Worm (Caenorhabditis elegans) whole organism, L4/young adult: ENCODE data around the gene F31B9.4.

Experiments used
- W03F9.2 ChIP-seq: fragments of 150-350 bp; optimal IDR thresholded peaks from 2 replicates; lab custom pipeline; 2014; ENCODE audit warnings: missing biosample characterization, missing genetic modification characterization
- dao-5 ChIP-seq: sonication (generic microtip); optimal IDR thresholded peaks from 2 replicates; lab custom pipeline; 2016; ENCODE audit warnings: missing genotype, missing genetic modification characterization, moderate library complexity, missing compliant biosample characterization
- him-1 ChIP-seq: sonication (generic microtip); optimal IDR thresholded peaks from 2 replicates; lab custom pipeline; 2016; ENCODE audit warnings: missing genotype, missing genetic modification reagents, missing genetic modification characterization, missing compliant biosample characterization

F31B9.4 gene

DNA sequence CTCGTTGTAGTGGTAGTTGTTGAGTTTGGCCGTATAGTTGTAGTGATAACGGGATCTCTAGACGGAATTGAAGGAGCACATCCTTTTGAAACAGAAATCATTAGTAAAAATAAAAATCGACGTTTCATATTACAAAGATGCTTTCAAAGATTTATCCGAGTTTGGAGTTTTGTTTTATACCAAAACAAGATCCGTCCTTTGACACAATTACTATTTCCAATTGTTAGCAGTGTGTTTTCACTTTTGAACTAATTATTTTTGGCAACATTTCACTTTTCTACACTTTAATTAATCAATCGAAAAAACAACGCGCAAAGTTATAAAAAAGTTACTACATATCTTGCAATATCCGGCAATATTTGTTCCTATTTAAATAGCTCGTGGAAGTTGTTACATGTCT, at the start of gene F31B9.4, which contains the start of gene F31B9.2:
Gene F31B9.4 (minus strand): TSS at position 101 of the 400 bp plus-strand sequence.
Gene F31B9.2 (plus strand): TSS at position 368 of the 400 bp plus-strand sequence.
- TF ChIP-seq him-1 (tag; lab: Kevin White, UChicago) (no peak), W03F9.2 (tag; lab: Kevin White, UChicago) (no peak), dao-5 (no peak)

DNA sequence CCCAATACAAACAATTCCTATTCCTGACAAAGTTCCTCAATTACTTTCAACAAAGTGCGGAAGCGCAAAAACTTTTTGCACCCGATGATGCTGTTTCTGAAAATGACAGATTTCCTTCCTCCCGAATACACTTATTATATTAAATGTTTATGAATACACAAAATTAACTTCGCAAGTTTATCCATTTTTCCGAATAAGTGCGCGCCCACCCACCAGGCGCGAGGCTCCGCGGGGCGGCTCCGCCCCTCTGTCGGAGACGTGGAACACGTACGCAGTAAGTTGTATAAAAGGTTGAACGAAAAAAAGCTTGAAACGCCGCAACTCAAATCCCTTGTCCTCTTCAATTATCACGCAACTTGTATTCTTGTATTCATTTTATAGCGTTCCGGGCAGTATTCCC, 41.9 kb upstream of the F31B9.4 start, which contains the start of gene C09G1.5:
Gene C09G1.5 (plus strand): TSS at position 301 of the 400 bp plus-strand sequence.
- TF ChIP-seq dao-5 (no peak), him-1 (tag; lab: Kevin White, UChicago) (no peak), W03F9.2 (tag; lab: Kevin White, UChicago) (no peak)

- TF ChIP-seq dao-5, result no peak
- TF ChIP-seq him-1 (tag; lab: Kevin White, UChicago), result no peak
Measured at ce11 chrX:15953611-15954010, 36.7 kb upstream of the F31B9.4 start.

DNA sequence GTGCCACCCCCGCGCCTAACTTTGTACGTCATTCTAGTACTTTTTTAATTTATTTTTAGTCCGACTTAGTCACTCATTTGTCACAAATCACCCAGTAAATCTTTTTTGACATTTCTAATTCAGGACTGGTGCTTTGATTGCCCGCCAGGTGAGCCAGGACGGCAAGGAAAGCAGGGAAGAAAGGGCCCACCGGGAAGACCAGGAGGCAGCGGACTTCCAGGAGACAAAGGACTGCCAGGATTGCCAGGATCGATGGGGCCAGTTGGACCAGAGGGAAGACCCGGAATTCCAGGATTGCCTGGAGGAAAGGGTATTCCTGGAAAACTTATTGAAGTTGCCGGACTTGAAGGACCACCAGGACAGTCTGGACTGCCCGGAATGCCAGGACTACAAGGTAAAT, 36.2 kb upstream of the F31B9.4 start:
- TF ChIP-seq him-1 (tag; lab: Kevin White, UChicago) (no peak), W03F9.2 (tag; lab: Kevin White, UChicago) (no peak), dao-5 (no peak)

DNA sequence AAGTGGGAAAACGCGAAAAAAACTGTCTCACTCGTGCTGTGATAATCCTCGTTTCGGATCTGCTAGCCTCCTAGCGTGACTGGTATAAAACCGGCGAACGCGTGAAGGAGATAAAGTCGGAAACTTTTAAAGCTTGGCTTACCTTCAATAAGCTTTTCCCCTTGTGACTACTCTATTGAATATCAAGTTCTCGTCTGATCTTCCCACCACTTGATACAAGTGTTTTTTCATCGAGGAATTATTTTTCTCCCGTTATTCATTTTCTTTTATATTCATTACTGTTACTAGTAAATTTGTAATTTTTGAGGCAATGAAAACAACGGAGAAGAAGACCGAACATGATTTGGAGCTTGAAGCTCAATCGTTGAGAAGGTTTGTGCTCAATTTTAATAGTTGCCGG, 34.3 kb upstream of the F31B9.4 start, which contains the start of gene col-186:
Gene col-186 (plus strand): TSS at position 301 of the 400 bp plus-strand sequence.
- TF ChIP-seq W03F9.2 (tag; lab: Kevin White, UChicago) (no peak), him-1 (tag; lab: Kevin White, UChicago) (no peak), dao-5 (no peak)

DNA sequence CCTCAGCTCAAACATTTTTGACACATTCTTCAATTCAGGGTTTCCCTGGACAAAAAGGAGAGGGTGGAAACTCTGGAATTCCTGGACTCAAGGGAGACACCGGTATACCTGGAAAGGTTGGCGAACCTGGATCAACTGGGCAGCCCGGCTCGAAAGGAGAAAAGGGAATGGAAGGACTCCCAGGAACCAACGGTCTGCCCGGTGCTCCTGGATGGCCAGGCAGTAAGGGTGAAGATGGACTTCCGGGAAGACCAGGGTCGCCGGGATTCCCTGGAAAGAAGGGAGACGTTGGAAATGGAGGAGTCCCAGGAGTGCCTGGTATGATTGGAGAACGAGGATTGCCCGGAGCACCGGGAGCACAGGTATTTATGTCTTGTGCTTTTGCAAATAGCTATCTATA, 28.9 kb upstream of the F31B9.4 start:
- TF ChIP-seq dao-5, result no peak
- TF ChIP-seq W03F9.2 (tag; lab: Kevin White, UChicago), result no peak
- TF ChIP-seq him-1 (tag; lab: Kevin White, UChicago), result no peak

- TF ChIP-seq dao-5 (no peak), W03F9.2 (tag; lab: Kevin White, UChicago) (no peak), him-1 (tag; lab: Kevin White, UChicago) (no peak)
Measured at ce11 chrX:15944198-15944597, 27.3 kb upstream of the F31B9.4 start.

DNA sequence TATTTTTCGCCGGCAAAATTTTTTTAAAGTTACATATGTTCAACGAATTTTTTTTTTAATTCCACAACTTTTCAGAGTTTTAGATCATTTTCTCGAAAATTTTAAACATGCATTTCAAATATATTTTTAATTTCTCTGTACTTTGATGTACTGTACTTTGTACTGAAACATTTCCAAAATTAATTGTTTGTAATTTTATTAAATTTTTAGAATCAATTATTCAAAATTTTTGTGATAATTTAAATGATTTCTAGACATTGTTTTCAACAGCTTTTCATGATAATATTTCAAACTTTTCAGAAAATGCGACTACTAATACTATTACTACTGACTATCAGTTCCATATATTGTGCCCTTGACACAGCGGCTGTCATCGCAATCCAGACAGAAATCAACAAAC, 26.8 kb upstream of the F31B9.4 start, which contains the start of gene mec-5:
Gene mec-5 (plus strand): TSS at position 301 of the 400 bp plus-strand sequence.
- TF ChIP-seq dao-5 (no peak), W03F9.2 (tag; lab: Kevin White, UChicago) (no peak), him-1 (tag; lab: Kevin White, UChicago) (no peak)

- TF ChIP-seq him-1 (tag; lab: Kevin White, UChicago) (no peak), dao-5 (no peak), W03F9.2 (tag; lab: Kevin White, UChicago) (no peak)
Measured at ce11 chrX:15939759-15940334, 22.9 kb upstream of the F31B9.4 start.

DNA sequence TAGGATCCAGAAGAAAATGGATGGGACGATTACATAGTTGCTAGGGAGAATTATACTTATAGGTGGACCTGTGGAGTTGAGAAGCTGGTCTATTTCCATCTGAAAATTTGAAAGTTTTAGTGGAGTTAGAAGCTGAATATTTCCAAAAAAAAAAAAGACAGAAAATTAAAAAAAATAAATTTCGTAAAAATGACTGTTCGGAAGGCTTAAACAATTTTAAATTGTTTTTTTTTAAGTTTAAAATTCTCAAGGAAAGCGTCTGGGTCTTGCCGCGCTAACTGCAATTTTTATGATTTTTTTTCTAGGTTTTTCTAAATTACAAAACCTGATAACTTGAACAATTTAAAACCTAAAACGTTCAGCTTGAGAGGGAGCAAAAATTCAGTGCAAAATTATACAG, 22.3 kb upstream of the F31B9.4 start, which contains the start of gene mrp-3:
Gene mrp-3 (minus strand): TSS at position 101 of the 400 bp plus-strand sequence.
- TF ChIP-seq W03F9.2 (tag; lab: Kevin White, UChicago) (no peak), dao-5 (no peak), him-1 (tag; lab: Kevin White, UChicago) (no peak)

- no peak for TF ChIP-seq dao-5
- no peak for TF ChIP-seq him-1 (tag; lab: Kevin White, UChicago)
- no peak for TF ChIP-seq W03F9.2 (tag; lab: Kevin White, UChicago)
Measured at ce11 chrX:15937854-15938253, 21.0 kb upstream of the F31B9.4 start.

ce11 chrX:15932859-15933258, 16.0 kb upstream of the F31B9.4 start:
- TF ChIP-seq him-1 (tag; lab: Kevin White, UChicago) (no peak), W03F9.2 (tag; lab: Kevin White, UChicago) (no peak), dao-5 (no peak)

- no peak for TF ChIP-seq W03F9.2 (tag; lab: Kevin White, UChicago)
- TF ChIP-seq dao-5, result no peak
- no peak for TF ChIP-seq him-1 (tag; lab: Kevin White, UChicago)
Measured at ce11 chrX:15923440-15923839, 6.5 kb upstream of the F31B9.4 start, which contains the start of gene F31B9.3. Gene F31B9.3 (plus strand): TSS chrX:15923740.

ce11 chrX:15919372-15919771, 2.5 kb upstream of the F31B9.4 start, which contains the start of gene F31B9.7:
Gene F31B9.7 (plus strand): TSS chrX:15919672.
- no peak for TF ChIP-seq W03F9.2 (tag; lab: Kevin White, UChicago)
- TF ChIP-seq him-1 (tag; lab: Kevin White, UChicago), result no peak
- TF ChIP-seq dao-5, result no peak

- no peak for TF ChIP-seq him-1 (tag; lab: Kevin White, UChicago)
- TF ChIP-seq W03F9.2 (tag; lab: Kevin White, UChicago), result no peak
- no peak for TF ChIP-seq dao-5
Measured at ce11 chrX:15915774-15916173, 1.1 kb downstream of the F31B9.4 start.
